Worm (Caenorhabditis elegans): Measurements from ENCODE around the gene W01B6.5.

DNA sequence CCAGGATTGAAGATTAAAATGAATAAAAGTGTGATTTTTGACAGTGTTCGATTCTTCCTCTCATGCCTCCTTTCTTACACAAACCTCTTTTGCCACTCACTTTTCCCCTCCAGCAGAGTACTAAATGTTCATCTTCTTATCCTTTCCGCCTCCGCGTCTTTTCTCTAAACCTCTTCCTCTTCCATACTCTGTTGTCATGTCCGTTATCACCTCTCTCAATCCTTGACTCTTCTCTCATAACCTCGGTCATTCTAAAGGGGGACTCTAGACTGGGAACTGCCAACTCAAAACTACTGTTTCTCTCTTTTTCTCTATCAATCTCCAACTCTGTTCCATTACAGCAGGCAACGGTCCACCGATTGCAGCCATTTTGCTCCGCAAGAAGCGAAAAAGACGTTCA is 27.7 kb upstream of the W01B6.5 start:
- TF ChIP-seq R02D3.7 (tag; optimal IDR thresholded peaks at IDR 0.05), result no peak
- no peak for TF ChIP-seq ztf-11 (tag; optimal IDR thresholded peaks at IDR 0.05)
- no peak for TF ChIP-seq ceh-82 (tag; optimal IDR thresholded peaks at IDR 0.05)
- TF ChIP-seq ama-1 (optimal IDR thresholded peaks at IDR 0.05), result no peak
- no peak for TF ChIP-seq lin-39 (tag; optimal IDR thresholded peaks at IDR 0.05)
- no peak for TF ChIP-seq zag-1 (tag; optimal IDR thresholded peaks at IDR 0.05)
- TF ChIP-seq F26F4.8 (GFP tag; conservative IDR thresholded peaks at IDR 0.05), result no peak
- TF ChIP-seq arid-1 (GFP tag; conservative IDR thresholded peaks at IDR 0.05), result no peak
- TF ChIP-seq zfp-3 (GFP tag; conservative IDR thresholded peaks at IDR 0.05), result no peak
- no peak for TF ChIP-seq ces-1 (GFP tag; optimal IDR thresholded peaks at IDR 0.05)
- TF ChIP-seq unc-62 (GFP tag; optimal IDR thresholded peaks at IDR 0.05 in 1 of 2), result no peak
- no peak for TF ChIP-seq unc-62 (tag; optimal IDR thresholded peaks at IDR 0.05)
